Worm (Caenorhabditis elegans) whole organism, late embryonic: ENCODE data around the gene nhr-126.

ENCODE experiments used
- K09A11.1 ChIP-seq: sonication (generic microtip); optimal IDR thresholded peaks from 2 replicates; lab custom pipeline; 2017; ENCODE audit warnings: antibody characterized with exemption, mild to moderate bottlenecking, missing genetic modification characterization, missing compliant biosample characterization; ENCODE audit not compliant: insufficient read depth
- ama-1 ChIP-seq: fragments of 150-350 bp; optimal IDR thresholded peaks from 2 replicates; lab custom pipeline; 2014
- hlh-30 ChIP-seq: sonication (generic microtip); optimal IDR thresholded peaks from 2 replicates; lab custom pipeline; 2017; ENCODE audit warnings: antibody characterized with exemption, missing genetic modification characterization, missing compliant biosample characterization; ENCODE audit not compliant: insufficient read depth
- nhr-232 ChIP-seq: sonication (generic microtip); optimal IDR thresholded peaks from 2 replicates; lab custom pipeline; 2016; ENCODE audit warnings: missing genetic modification characterization, missing compliant biosample characterization
- rnt-1 ChIP-seq: sonication (generic microtip); optimal IDR thresholded peaks from 2 replicates; lab custom pipeline; 2016; ENCODE audit warnings: missing genetic modification characterization, missing compliant biosample characterization

DNA sequence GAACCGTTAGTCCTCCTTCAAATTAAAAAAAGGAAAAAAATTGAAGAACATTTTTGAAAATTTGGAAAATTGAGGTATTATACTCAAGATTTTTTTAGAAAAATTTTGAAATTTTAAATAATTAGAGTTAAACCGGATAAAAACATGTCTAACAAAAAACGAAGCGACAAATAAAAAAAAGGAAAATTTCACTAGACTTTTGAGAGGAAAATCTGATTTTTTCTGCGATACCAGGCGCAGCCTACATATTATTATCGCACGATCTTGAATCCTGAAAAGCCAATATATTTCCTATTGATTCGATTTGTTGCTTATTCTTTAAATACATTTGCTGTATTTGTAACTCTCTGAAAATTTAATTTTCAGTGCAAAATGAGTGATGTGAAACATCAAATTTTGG is 13.5 kb upstream of the nhr-126 start, which contains the start of gene nstp-8:
- TF ChIP-seq K09A11.1, result no peak
- TF ChIP-seq rnt-1, result no peak
- TF ChIP-seq hlh-30 (tag; lab: Kevin White, UChicago), result no peak
- TF ChIP-seq ama-1 (lab: Kevin White, UChicago), result no peak
- TF ChIP-seq nhr-232 (tag; lab: Kevin White, UChicago), result no peak
